Worm (Caenorhabditis elegans) whole organism, late embryonic: Measurements from ENCODE around the gene Y82E9BR.8.

Experiments
- ceh-24 ChIP-seq: sonication (generic microtip); optimal IDR thresholded peaks from 2 replicates; lab custom pipeline; 2016; ENCODE audit warnings: mild to moderate bottlenecking, missing genetic modification characterization, missing compliant biosample characterization
- elt-2 ChIP-seq: sonication (generic microtip); optimal IDR thresholded peaks from 2 replicates; lab custom pipeline; 2016; ENCODE audit warnings: missing genetic modification reagents, missing genetic modification characterization, missing compliant biosample characterization
- eyg-1 ChIP-seq: sonication (generic microtip); optimal IDR thresholded peaks from 2 replicates; lab custom pipeline; 2016; ENCODE audit warnings: missing genotype, missing genetic modification characterization, missing compliant biosample characterization
- hlh-6 ChIP-seq: sonication (generic microtip); optimal IDR thresholded peaks from 2 replicates; lab custom pipeline; 2016; ENCODE audit warnings: missing genotype, missing genetic modification characterization, missing compliant biosample characterization
- lim-6 ChIP-seq: sonication (generic microtip); optimal IDR thresholded peaks from 2 replicates; lab custom pipeline; 2016; ENCODE audit warnings: missing genetic modification characterization, missing compliant biosample characterization
- nfya-1 ChIP-seq: sonication (generic microtip); optimal IDR thresholded peaks from 2 replicates; lab custom pipeline; 2017; ENCODE audit warnings: missing genetic modification characterization, mild to moderate bottlenecking, missing compliant biosample characterization, antibody characterized with exemption, moderate library complexity
- pha-4 ChIP-seq: fragments of 150-350 bp; optimal IDR thresholded peaks from 2 replicates; lab custom pipeline; 2018; ENCODE audit warnings: missing biosample characterization, missing genetic modification reagents, missing genetic modification characterization
- sox-2 ChIP-seq: fragments of 200-800 bp; sonication (Bioruptor generic); IDR thresholded peaks from 2 replicates; pipeline ENCODE4 v1.3.6; 2022; ENCODE audit warnings: missing genetic modification reagents, missing genetic modification characterization, missing compliant biosample characterization
- tbx-2 ChIP-seq: sonication (generic microtip); optimal IDR thresholded peaks from 2 replicates; lab custom pipeline; 2016; ENCODE audit warnings: missing genetic modification characterization, missing compliant biosample characterization
- unc-3 ChIP-seq, 2 experiments: fragments of 200-800 bp in 1 of 2; sonication (Bioruptor generic) in 1 of 2; sonication (generic microtip) in 1 of 2; conservative IDR thresholded peaks in 1 of 2; optimal IDR thresholded peaks in 1 of 2; 2 replicates each; pipeline versions ENCODE4 v1.3.6 to Lab custom; 2016 to 2022; ENCODE audit warnings: missing compliant biosample characterization in 2 of 2, missing genetic modification characterization in 2 of 2, missing genetic modification reagents in 1 of 2
- unc-42 ChIP-seq: sonication (generic microtip); optimal IDR thresholded peaks from 2 replicates; lab custom pipeline; 2016; ENCODE audit warnings: missing genotype, missing genetic modification characterization, missing compliant biosample characterization
- zip-5 ChIP-seq: sonication (generic microtip); optimal IDR thresholded peaks from 2 replicates; lab custom pipeline; 2016; ENCODE audit warnings: missing genetic modification characterization, missing compliant biosample characterization

DNA sequence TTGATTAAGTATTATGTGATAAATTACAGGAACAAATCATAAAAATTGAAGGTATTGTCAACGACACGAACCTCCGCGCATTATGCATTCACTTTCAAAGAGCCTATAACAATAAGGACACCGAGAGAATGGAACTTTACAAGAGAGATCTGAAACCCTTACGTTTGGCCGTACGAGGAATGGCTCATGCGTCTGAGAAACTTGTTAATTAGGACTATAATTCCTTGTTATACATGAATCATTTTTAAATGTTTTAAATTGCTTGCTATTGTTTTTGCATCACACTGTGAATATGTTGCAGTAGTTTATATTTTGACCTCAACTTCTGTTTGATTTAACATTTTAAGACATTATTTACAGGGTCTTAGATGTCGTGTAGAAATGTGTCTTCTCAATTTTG is 45.2 kb upstream of the Y82E9BR.8 start, which contains the start of gene pals-18:
- TF ChIP-seq nfya-1: no peak
- no peak for TF ChIP-seq elt-2
- TF ChIP-seq lim-6 (tag; lab: Kevin White, UChicago): no peak
- no peak for TF ChIP-seq unc-3 (GFP tag; conservative IDR thresholded peaks at IDR 0.05; lab: Robert Waterston, UW)
- no peak for TF ChIP-seq unc-3 (tag; optimal IDR thresholded peaks at IDR 0.05; lab: Kevin White, UChicago)
- TF ChIP-seq tbx-2 (tag; lab: Kevin White, UChicago): no peak
- no peak for TF ChIP-seq sox-2
- no peak for TF ChIP-seq hlh-6
- TF ChIP-seq zip-5: no peak
- TF ChIP-seq pha-4: no peak
- TF ChIP-seq eyg-1 (tag; lab: Kevin White, UChicago): no peak
- TF ChIP-seq unc-42 (tag; lab: Kevin White, UChicago): no peak
- no peak for TF ChIP-seq ceh-24 (tag; lab: Kevin White, UChicago)
